Worm (Caenorhabditis elegans): ENCODE measurements around the gene ndx-3.
A peak's percentile ranks its signal among the peaks of the same experiment; 100 is the strongest.

- TF ChIP-seq ceh-83 (GFP tag; optimal IDR thresholded peaks at IDR 0.05) (no peak), lsy-2 (tag; optimal IDR thresholded peaks at IDR 0.05) (no peak), unc-120 (tag; optimal IDR thresholded peaks at IDR 0.05; ENCODE audit: poor library complexity, severe bottlenecking) (no peak), elt-3 (tag; optimal IDR thresholded peaks at IDR 0.05) (no peak), lin-32 (GFP tag; optimal IDR thresholded peaks at IDR 0.05) (peak; percentile 92), ztf-11 (tag; optimal IDR thresholded peaks at IDR 0.05) (no peak), cnd-1 (tag; optimal IDR thresholded peaks at IDR 0.05) (no peak), nhr-237 (tag; optimal IDR thresholded peaks at IDR 0.05) (no peak), unc-39 (tag; optimal IDR thresholded peaks at IDR 0.05) (no peak), snpc-4 (tag; optimal IDR thresholded peaks at IDR 0.05) (no peak), unc-62 (GFP tag; optimal IDR thresholded peaks at IDR 0.05) (no peak)
Observed at ce11 chrII:4987257-4987656, 33.9 kb downstream of the ndx-3 start.

All from whole organism, mixed stage, embryonic.